Fruit fly (Drosophila melanogaster) whole organism, embryonic: ENCODE data around the gene CG8097.

Source experiments
- Ada2b ChIP-seq: fragments of 200-800 bp; sonication (Bioruptor generic); IDR thresholded peaks from 2 replicates; pipeline ENCODE4 v1.3.6; 2022; ENCODE audit warnings: missing biosample characterization, missing genetic modification characterization
- Awh ChIP-seq: fragments of 200-800 bp; sonication (Bioruptor generic); IDR thresholded peaks from 2 replicates; pipeline ENCODE4, ENCODE4 v1.3.6; 2022; ENCODE audit warnings: missing biosample characterization, missing genetic modification characterization
- BEAF-32 ChIP-seq: fragments of 200-800 bp; sonication (Bioruptor generic); optimal IDR thresholded peaks from 3 replicates; lab custom pipeline; 2017; ENCODE audit warnings: missing biosample characterization, missing genetic modification characterization, mild to moderate bottlenecking, moderate library complexity, missing genetic modification reagents
- BtbVII ChIP-seq: fragments of 200-800 bp; sonication (Bioruptor generic); optimal IDR thresholded peaks from 3 replicates; lab custom pipeline; 2017; ENCODE audit warnings: missing biosample characterization, mild to moderate bottlenecking, missing genetic modification characterization
- CG10565 ChIP-seq: fragments of 200-800 bp; sonication (Bioruptor generic); optimal IDR thresholded peaks from 3 replicates; lab custom pipeline; 2016; ENCODE audit warnings: missing biosample characterization, mild to moderate bottlenecking, missing genetic modification characterization
- CG10654 ChIP-seq: fragments of 200-800 bp; sonication (Bioruptor generic); optimal IDR thresholded peaks from 2 replicates; lab custom pipeline; 2016; ENCODE audit warnings: missing biosample characterization, missing genetic modification characterization
- CG10959 ChIP-seq: fragments of 200-800 bp; sonication (Bioruptor generic); IDR thresholded peaks from 2 replicates; pipeline ENCODE4 v1.3.6; 2022; ENCODE audit warnings: missing biosample characterization, missing genetic modification characterization
- CG10979 ChIP-seq: fragments of 200-800 bp; sonication (Bioruptor generic); optimal IDR thresholded peaks from 2 replicates; lab custom pipeline; 2018; ENCODE audit warnings: missing biosample characterization, mild to moderate bottlenecking, missing genetic modification characterization, moderate library complexity
- CG12071 ChIP-seq: fragments of 200-800 bp; sonication (Bioruptor generic); optimal IDR thresholded peaks from 3 replicates; lab custom pipeline; 2018; ENCODE audit warnings: missing biosample characterization, mild to moderate bottlenecking, missing genetic modification characterization
- CG12236 ChIP-seq: fragments of 200-800 bp; sonication (Bioruptor generic); optimal IDR thresholded peaks from 2 replicates; lab custom pipeline; 2016; ENCODE audit warnings: missing biosample characterization, missing genetic modification characterization
- CG13296 ChIP-seq: fragments of 200-800 bp; sonication (Bioruptor generic); optimal IDR thresholded peaks from 3 replicates; lab custom pipeline; 2018; ENCODE audit warnings: missing biosample characterization, mild to moderate bottlenecking, missing genetic modification characterization
- CG15479 ChIP-seq: fragments of 200-800 bp; sonication (Bioruptor generic); optimal IDR thresholded peaks from 3 replicates; lab custom pipeline; 2019; ENCODE audit warnings: missing biosample characterization, mild to moderate bottlenecking, missing genetic modification characterization, moderate library complexity
- CG16779 ChIP-seq: fragments of 200-800 bp; sonication (Bioruptor generic); IDR thresholded peaks from 2 replicates; pipeline ENCODE4 v1.3.6; 2022; ENCODE audit warnings: missing biosample characterization, missing genetic modification characterization
- CG1792 ChIP-seq: fragments of 200-800 bp; sonication (Bioruptor generic); optimal IDR thresholded peaks from 2 replicates; lab custom pipeline; 2016; ENCODE audit warnings: missing biosample characterization, missing genetic modification characterization
- CG2678 ChIP-seq: fragments of 200-800 bp; sonication (Bioruptor generic); optimal IDR thresholded peaks from 3 replicates; lab custom pipeline; 2019; ENCODE audit warnings: missing biosample characterization, mild to moderate bottlenecking, missing genetic modification characterization, moderate library complexity
- CG43689 ChIP-seq: fragments of 200-800 bp; sonication (Bioruptor generic); IDR thresholded peaks from 2 replicates; pipeline ENCODE4 v1.3.6; 2022; ENCODE audit warnings: missing biosample characterization, missing genetic modification characterization
- CG4820 ChIP-seq: fragments of 200-800 bp; sonication (Bioruptor generic); optimal IDR thresholded peaks from 3 replicates; lab custom pipeline; 2016; ENCODE audit warnings: missing biosample characterization, missing genetic modification characterization
- CG7372 ChIP-seq: fragments of 200-800 bp; sonication (Bioruptor generic); IDR thresholded peaks from 2 replicates; pipeline ENCODE4 v1.3.6; 2022; ENCODE audit warnings: missing biosample characterization, missing genetic modification characterization
- CG7987 ChIP-seq: fragments of 200-800 bp; sonication (Bioruptor generic); optimal IDR thresholded peaks from 2 replicates; lab custom pipeline; 2018; ENCODE audit warnings: missing biosample characterization, mild to moderate bottlenecking, missing genetic modification characterization, moderate library complexity
- CG9876 ChIP-seq: fragments of 200-800 bp; sonication (Bioruptor generic); optimal IDR thresholded peaks from 2 replicates; lab custom pipeline; 2016; ENCODE audit warnings: missing biosample characterization, missing genetic modification characterization
- Dbx ChIP-seq: fragments of 200-800 bp; sonication (Bioruptor generic); IDR thresholded peaks from 3 replicates; pipeline ENCODE4 v1.3.6; 2022; ENCODE audit warnings: missing biosample characterization, missing genetic modification characterization
- Dp ChIP-seq: fragments of 200-800 bp; sonication (Bioruptor generic); optimal IDR thresholded peaks from 2 replicates; lab custom pipeline; 2018; ENCODE audit warnings: missing biosample characterization, mild to moderate bottlenecking, missing genetic modification characterization, moderate library complexity
- HmgD ChIP-seq: fragments of 200-800 bp; sonication (Bioruptor generic); optimal IDR thresholded peaks from 3 replicates; lab custom pipeline; 2016; ENCODE audit warnings: missing biosample characterization, missing genetic modification characterization
- Hr39 ChIP-seq: fragments of >200 bp; optimal IDR thresholded peaks from 2 replicates; lab custom pipeline; 2017
- Hr78 ChIP-seq, 2 experiments: fragments of 200-800 bp in 1 of 2; fragments of >200 bp in 1 of 2; sonication (Bioruptor generic) in 1 of 2; optimal IDR thresholded peaks; 2 replicates each; lab custom pipeline; 2017 to 2019; ENCODE audit warnings: missing biosample characterization in 2 of 2, missing genetic modification characterization in 2 of 2, mild to moderate bottlenecking in 1 of 2, moderate library complexity in 1 of 2
- Mes4 ChIP-seq: fragments of 200-800 bp; sonication (Bioruptor generic); optimal IDR thresholded peaks from 2 replicates; lab custom pipeline; 2016; ENCODE audit warnings: missing biosample characterization, missing genetic modification characterization
- Mrtf ChIP-seq: fragments of 200-800 bp; sonication (Bioruptor generic); IDR thresholded peaks from 3 replicates; pipeline ENCODE4 v1.3.6; 2022; ENCODE audit warnings: missing biosample characterization, missing genetic modification characterization
- Nf-YB ChIP-seq: fragments of 200-800 bp; sonication (Bioruptor generic); optimal IDR thresholded peaks from 3 replicates; lab custom pipeline; 2019; ENCODE audit warnings: missing biosample characterization, mild to moderate bottlenecking, missing genetic modification characterization, moderate library complexity
- Ssrp ChIP-seq: fragments of 200-800 bp; sonication (Bioruptor generic); optimal IDR thresholded peaks from 2 replicates; lab custom pipeline; 2018; ENCODE audit warnings: missing biosample characterization, mild to moderate bottlenecking, missing genetic modification characterization, moderate library complexity
- caup ChIP-seq: fragments of 200-800 bp; sonication (Bioruptor generic); optimal IDR thresholded peaks from 3 replicates; lab custom pipeline; 2017; ENCODE audit warnings: missing biosample characterization, mild to moderate bottlenecking, missing genetic modification characterization, moderate library complexity; ENCODE audit not compliant: severe bottlenecking
- chn ChIP-seq: fragments of 200-800 bp; sonication (Bioruptor generic); optimal IDR thresholded peaks from 2 replicates; lab custom pipeline; 2016; ENCODE audit warnings: missing biosample characterization, missing genetic modification characterization
- crc ChIP-seq: fragments of 200-800 bp; sonication (Bioruptor generic); optimal IDR thresholded peaks from 2 replicates; lab custom pipeline; 2016; ENCODE audit warnings: missing biosample characterization, missing genetic modification characterization
- danr ChIP-seq: fragments of 200-800 bp; sonication (Bioruptor generic); IDR thresholded peaks from 2 replicates; pipeline ENCODE4 v1.3.6; 2022; ENCODE audit warnings: missing biosample characterization, missing genetic modification characterization
- ems ChIP-seq: fragments of 200-800 bp; sonication (Bioruptor generic); optimal IDR thresholded peaks from 3 replicates; lab custom pipeline; 2016; ENCODE audit warnings: missing biosample characterization, missing genetic modification characterization
- ewg ChIP-seq: fragments of 200-800 bp; sonication (Bioruptor generic); optimal IDR thresholded peaks from 3 replicates; lab custom pipeline; 2017; ENCODE audit warnings: mild to moderate bottlenecking, missing biosample characterization, missing genetic modification reagents, missing genetic modification characterization
- fru ChIP-seq: fragments of >200 bp; optimal IDR thresholded peaks from 2 replicates; lab custom pipeline; 2017
- gcm ChIP-seq: fragments of 200-800 bp; sonication (Bioruptor generic); optimal IDR thresholded peaks from 2 replicates; lab custom pipeline; 2019; ENCODE audit warnings: missing biosample characterization, mild to moderate bottlenecking, missing genetic modification characterization, moderate library complexity
- ham ChIP-seq: fragments of 200-800 bp; sonication (Bioruptor generic); IDR thresholded peaks from 2 replicates; pipeline ENCODE4 v1.3.6; 2022; ENCODE audit warnings: missing biosample characterization, missing genetic modification characterization
- hb ChIP-seq: fragments of 200-800 bp; sonication (Bioruptor generic); IDR thresholded peaks from 3 replicates; pipeline ENCODE4 v1.3.6; 2022; ENCODE audit warnings: missing biosample characterization, missing genetic modification characterization; ENCODE audit not compliant: partially characterized antibody
- hbn ChIP-seq: fragments of 200-800 bp; sonication (Bioruptor generic); IDR thresholded peaks from 2 replicates; pipeline ENCODE4 v1.3.6; 2022; ENCODE audit warnings: missing biosample characterization, missing genetic modification characterization; ENCODE audit not compliant: partially characterized antibody
- jing ChIP-seq: fragments of 200-800 bp; sonication (Bioruptor generic); optimal IDR thresholded peaks from 2 replicates; lab custom pipeline; 2018; ENCODE audit warnings: missing biosample characterization, mild to moderate bottlenecking, missing genetic modification characterization
- jumu ChIP-seq: fragments of 200-800 bp; sonication (Bioruptor generic); optimal IDR thresholded peaks from 3 replicates; lab custom pipeline; 2016; ENCODE audit warnings: missing biosample characterization, missing genetic modification characterization
- kay ChIP-seq: fragments of 200-800 bp; sonication (Bioruptor generic); optimal IDR thresholded peaks from 2 replicates; lab custom pipeline; 2016; ENCODE audit warnings: missing biosample characterization, missing genetic modification characterization
- kni ChIP-seq: fragments of 200-800 bp; sonication (Bioruptor generic); optimal IDR thresholded peaks from 3 replicates; lab custom pipeline; 2017; ENCODE audit warnings: mild to moderate bottlenecking, missing biosample characterization, missing genetic modification reagents, missing genetic modification characterization
- luna ChIP-seq: fragments of 200-800 bp; sonication (Bioruptor generic); optimal IDR thresholded peaks from 2 replicates; lab custom pipeline; 2016; ENCODE audit warnings: missing biosample characterization, missing genetic modification characterization
- odd ChIP-seq: fragments of 200-800 bp; sonication (Bioruptor generic); optimal IDR thresholded peaks from 2 replicates; lab custom pipeline; 2017; ENCODE audit warnings: missing biosample characterization, mild to moderate bottlenecking, missing genetic modification characterization
- psq ChIP-seq: fragments of 200-800 bp; sonication (Bioruptor generic); optimal IDR thresholded peaks from 2 replicates; lab custom pipeline; 2017; ENCODE audit warnings: missing biosample characterization, missing genetic modification characterization
- sens-2 ChIP-seq: fragments of 200-800 bp; sonication (Bioruptor generic); IDR thresholded peaks from 2 replicates; pipeline ENCODE4 v1.3.6; 2022; ENCODE audit warnings: missing biosample characterization, missing genetic modification characterization
- sug ChIP-seq: fragments of 200-800 bp; optimal IDR thresholded peaks from 2 replicates; lab custom pipeline; 2019; ENCODE audit warnings: missing biosample characterization, mild to moderate bottlenecking, missing genetic modification characterization, moderate library complexity
- trh ChIP-seq: fragments of 200-800 bp; sonication (Bioruptor generic); optimal IDR thresholded peaks from 2 replicates; lab custom pipeline; 2016; ENCODE audit warnings: missing biosample characterization, missing genetic modification characterization
- vnd ChIP-seq: fragments of 200-800 bp; sonication (Bioruptor generic); IDR thresholded peaks from 3 replicates; pipeline ENCODE4 v1.3.6; 2022; ENCODE audit warnings: missing biosample characterization, missing genetic modification characterization; ENCODE audit not compliant: partially characterized antibody
- vvl ChIP-seq: fragments of 200-800 bp; sonication (Bioruptor generic); IDR thresholded peaks from 2 replicates; pipeline ENCODE4 v1.3.6; 2022; ENCODE audit warnings: missing biosample characterization, missing genetic modification characterization

Gene CG8097

dm6 chrX:15582853-15583252 lies at the start of gene CG8097, which contains the start of gene CG9215 (continued):
- TF ChIP-seq HmgD (GFP tag; lab: Kevin White, UChicago) (peak; percentile 14), CG9876 (GFP tag; lab: Kevin White, UChicago) (peak; percentile 4), vnd (GFP tag; lab: Robert Waterston, UW) (peak; percentile 97), ewg (GFP tag; lab: Kevin White, UChicago) (peak; percentile 28), CG10565 (GFP tag; lab: Kevin White, UChicago) (no peak), CG10979 (tag; lab: Kevin White, UChicago) (peak; percentile 32), Nf-YB (GFP tag; lab: Kevin White, UChicago) (no peak), CG13296 (GFP tag; lab: Kevin White, UChicago) (no peak), CG10959 (GFP tag; lab: Robert Waterston, UW) (no peak), hb (GFP tag; lab: Robert Waterston, UW) (peak; percentile 91), Dp (GFP tag; lab: Kevin White, UChicago) (peak; percentile 54), vvl (GFP tag; lab: Robert Waterston, UW) (no peak), fru (no peak), sens-2 (GFP tag; lab: Robert Waterston, UW) (no peak), sug (peak; percentile 71), CG1792 (GFP tag; lab: Kevin White, UChicago) (peak; percentile 25), Hr39 (lab: Kevin White, UChicago) (no peak), psq (no peak), CG2678 (tag; lab: Kevin White, UChicago) (no peak), crc (no peak), luna (GFP tag; lab: Kevin White, UChicago) (peak; percentile 31), Awh (GFP tag; lab: Robert Waterston, UW) (no peak), CG16779 (GFP tag; lab: Robert Waterston, UW) (no peak), hbn (peak; percentile 97), BtbVII (GFP tag; lab: Kevin White, UChicago) (no peak), CG7987 (GFP tag; lab: Kevin White, UChicago) (no peak), CG10654 (GFP tag; lab: Kevin White, UChicago) (peak; percentile 12), odd (GFP tag; lab: Kevin White, UChicago) (no peak), Hr78 (GFP tag; optimal IDR thresholded peaks at IDR 0.05; lab: Kevin White, UChicago) (no peak), ems (GFP tag; lab: Kevin White, UChicago) (no peak), Dbx (GFP tag; lab: Robert Waterston, UW) (0 out of 3 replicates have a peak, but pooled peaks have one; percentile 15), Mes4 (GFP tag; lab: Kevin White, UChicago) (no peak), kay (no peak), Mrtf (GFP tag; lab: Robert Waterston, UW) (no peak), CG12236 (GFP tag; lab: Kevin White, UChicago) (no peak), CG12071 (GFP tag; lab: Kevin White, UChicago) (no peak), CG4820 (peak; percentile 0), trh (GFP tag; lab: Kevin White, UChicago) (no peak), Ssrp (peak; percentile 10), Ada2b (GFP tag; lab: Robert Waterston, UW) (no peak), CG7372 (GFP tag; lab: Robert Waterston, UW) (no peak), CG43689 (no peak), jing (no peak), caup (GFP tag; lab: Kevin White, UChicago) (no peak), jumu (GFP tag; lab: Kevin White, UChicago) (peak; percentile 5), kni (GFP tag; lab: Kevin White, UChicago) (no peak), BEAF-32 (GFP tag; lab: Kevin White, UChicago) (peak; percentile 96), danr (GFP tag; lab: Robert Waterston, UW) (no peak), CG15479 (peak; percentile 9), gcm (GFP tag; lab: Kevin White, UChicago) (no peak), chn (GFP tag; lab: Kevin White, UChicago) (peak; percentile 11), ham (GFP tag; lab: Robert Waterston, UW) (no peak)
